Fruit fly (Drosophila melanogaster) Kc167 (cell line): Measurements from ENCODE around the gene eIF2D.

Experiments used
- Myc ChIP-seq: fragments of >200 bp; optimal IDR thresholded peaks from 2 replicates; lab custom pipeline; 2017; ENCODE audit warnings: missing external identifiers
- Sin3A ChIP-seq: fragments of >200 bp; optimal IDR thresholded peaks from 2 replicates; lab custom pipeline; 2018; ENCODE audit warnings: missing external identifiers
- h ChIP-seq: fragments of >200 bp; optimal IDR thresholded peaks from 3 replicates; lab custom pipeline; 2018; ENCODE audit warnings: missing external identifiers
- insv ChIP-seq: fragments of >200 bp; optimal IDR thresholded peaks from 3 replicates; lab custom pipeline; 2018; ENCODE audit warnings: missing external identifiers
- psq ChIP-seq: fragments of >200 bp; optimal IDR thresholded peaks from 2 replicates; lab custom pipeline; 2017; ENCODE audit warnings: missing external identifiers
- ttk ChIP-seq: sonication (Bioruptor generic); optimal IDR thresholded peaks from 2 replicates; lab custom pipeline; 2017; ENCODE audit warnings: missing external identifiers

Gene eIF2D

dm6 chr3R:29151621-29152092 is at the start of gene eIF2D:
TSS of gene eIF2D (minus strand) at chr3R:29151794.
- TF ChIP-seq Sin3A (lab: Kevin White, UChicago) (no peak), ttk (no peak), insv (no peak), Myc (lab: Kevin White, UChicago) (no peak), psq (lab: Kevin White, UChicago) (no peak), h (no peak)

dm6 chr3R:29199807-29200693 is 48.5 kb upstream of the eIF2D start, which contains the start of gene CG11899:
TSS of gene CG11899 (plus strand) at chr3R:29200454.
- TF ChIP-seq Myc (lab: Kevin White, UChicago) (no peak), h (no peak), ttk (no peak), Sin3A (lab: Kevin White, UChicago) (no peak), insv (no peak), psq (lab: Kevin White, UChicago) (no peak)

DNA sequence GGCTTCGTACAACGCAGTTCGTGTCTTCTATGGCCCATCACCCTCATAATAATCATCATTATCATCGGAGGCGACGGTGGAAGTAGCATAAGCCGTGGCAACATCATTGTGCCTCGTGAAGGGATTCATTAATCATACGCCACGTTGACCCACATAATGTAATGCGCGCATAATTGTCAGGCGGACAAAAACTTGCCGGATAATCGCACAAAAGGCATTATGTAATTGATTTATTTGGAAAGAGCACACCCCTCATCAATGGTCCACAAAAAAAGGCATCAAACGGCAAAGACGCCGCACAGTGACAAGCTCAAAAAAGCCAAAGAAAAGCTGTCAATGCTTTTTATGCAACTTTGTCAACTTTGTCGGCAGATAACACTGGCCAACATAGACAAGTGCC is 46.7 kb upstream of the eIF2D start:
- TF ChIP-seq Myc (lab: Kevin White, UChicago) (no peak), ttk (no peak), Sin3A (lab: Kevin White, UChicago) (no peak), h (no peak), psq (lab: Kevin White, UChicago) (no peak), insv (no peak)

dm6 chr3R:29196967-29197611 is 45.5 kb upstream of the eIF2D start, which contains the start of gene CG14515:
TSS of gene CG14515 (plus strand) at chr3R:29197556.
- TF ChIP-seq Myc (lab: Kevin White, UChicago) = no peak
- no peak for TF ChIP-seq ttk
- no peak for TF ChIP-seq h
- no peak for TF ChIP-seq Sin3A (lab: Kevin White, UChicago)
- no peak for TF ChIP-seq insv

DNA sequence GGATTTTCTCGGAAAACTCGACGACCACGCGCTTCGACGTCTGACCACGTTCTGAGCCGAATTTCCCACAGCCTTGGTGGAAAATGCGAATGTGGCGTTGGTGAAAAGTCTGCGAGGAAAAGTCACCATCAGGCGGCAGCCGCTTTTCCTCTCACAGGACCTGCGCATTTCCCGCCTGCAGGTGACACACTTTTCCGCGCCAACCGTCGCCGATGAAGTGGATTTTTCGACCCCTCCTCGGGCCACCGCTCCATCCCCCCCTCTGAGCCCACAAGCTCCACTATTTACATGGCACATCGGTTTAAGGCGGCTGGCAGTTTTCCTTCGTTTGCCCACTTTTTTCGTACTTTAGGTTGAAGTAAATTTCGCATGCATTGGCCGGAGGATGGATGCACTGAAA is 43.4 kb upstream of the eIF2D start, which contains the start of gene jus:
TSS of gene jus (minus strand) at position 38 of the 400 bp plus-strand sequence.
- TF ChIP-seq Myc (lab: Kevin White, UChicago) = no peak
- no peak for TF ChIP-seq ttk
- no peak for TF ChIP-seq insv
- TF ChIP-seq h = no peak
- no peak for TF ChIP-seq psq (lab: Kevin White, UChicago)
- no peak for TF ChIP-seq Sin3A (lab: Kevin White, UChicago)

- no peak for TF ChIP-seq insv
- TF ChIP-seq psq (lab: Kevin White, UChicago) = no peak
- no peak for TF ChIP-seq h
- TF ChIP-seq Myc (lab: Kevin White, UChicago) = no peak
- TF ChIP-seq Sin3A (lab: Kevin White, UChicago) = no peak
- no peak for TF ChIP-seq ttk
These were observed 39.4 kb upstream of the eIF2D start for dm6 chr3R:29190984-29191383.

- no peak for TF ChIP-seq psq (lab: Kevin White, UChicago)
- no peak for TF ChIP-seq h
- TF ChIP-seq insv = no peak
- no peak for TF ChIP-seq Sin3A (lab: Kevin White, UChicago)
- TF ChIP-seq ttk = no peak
- no peak for TF ChIP-seq Myc (lab: Kevin White, UChicago)
These were observed 13.5 kb upstream of the eIF2D start, which contains the start of gene CG11898 for dm6 chr3R:29164930-29165693. TSS of gene CG11898 (plus strand) at chr3R:29165643.

DNA sequence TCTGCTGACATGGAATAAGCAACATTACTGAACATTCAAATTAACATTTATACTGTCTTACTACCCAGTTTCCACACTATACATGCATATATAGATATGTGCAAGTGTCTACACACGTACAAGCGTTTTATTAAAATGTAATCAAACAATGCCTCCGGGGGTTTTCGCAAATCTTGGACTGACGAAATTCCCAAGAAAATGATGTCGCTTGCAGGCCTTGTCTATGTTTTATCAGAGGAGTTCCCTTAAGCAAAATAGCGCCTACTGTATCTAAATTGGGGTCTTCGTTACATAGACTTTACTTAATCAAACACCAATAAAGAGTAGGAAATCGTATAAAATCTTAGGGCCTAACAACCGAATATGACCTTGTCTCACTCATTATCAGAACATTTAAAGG is 8.0 kb upstream of the eIF2D start:
- TF ChIP-seq ttk = no peak
- no peak for TF ChIP-seq Sin3A (lab: Kevin White, UChicago)
- no peak for TF ChIP-seq h
- no peak for TF ChIP-seq insv
- TF ChIP-seq psq (lab: Kevin White, UChicago) = no peak
- TF ChIP-seq Myc (lab: Kevin White, UChicago) = no peak

dm6 chr3R:29158721-29159120 is 7.1 kb upstream of the eIF2D start:
- TF ChIP-seq Sin3A (lab: Kevin White, UChicago) (no peak), Myc (lab: Kevin White, UChicago) (no peak), psq (lab: Kevin White, UChicago) (no peak), insv (no peak), ttk (no peak), h (no peak)

- TF ChIP-seq insv (no peak), ttk (no peak), Sin3A (lab: Kevin White, UChicago) (no peak), psq (lab: Kevin White, UChicago) (no peak), Myc (lab: Kevin White, UChicago) (no peak), h (no peak)
These were observed 6.1 kb upstream of the eIF2D start, which contains the start of gene rdog for dm6 chr3R:29157418-29158398. TSS of gene rdog (plus strand) at chr3R:29158122.

- no peak for TF ChIP-seq psq (lab: Kevin White, UChicago)
- no peak for TF ChIP-seq Sin3A (lab: Kevin White, UChicago)
- no peak for TF ChIP-seq insv
- no peak for TF ChIP-seq h
- TF ChIP-seq ttk = no peak
- no peak for TF ChIP-seq Myc (lab: Kevin White, UChicago)
These were observed 1.6 kb upstream of the eIF2D start, which contains the start of the genes Slbp and Rpn2 for dm6 chr3R:29153197-29153644. TSS of gene Slbp (minus strand) at chr3R:29153266. TSS of gene Rpn2 (plus strand) at chr3R:29153524.
